Worm (Caenorhabditis elegans) whole organism, early embryonic: ENCODE data around the gene Y110A2AL.5.
A peak's percentile ranks its signal among the peaks of the same experiment; 100 is the strongest.

ENCODE experiments used
- B0310.2 ChIP-seq: sonication (generic microtip); optimal IDR thresholded peaks from 2 replicates; lab custom pipeline; 2016; ENCODE audit warnings: mild to moderate bottlenecking, missing genetic modification characterization, missing compliant biosample characterization
- F13C5.2 ChIP-seq: sonication (generic microtip); optimal IDR thresholded peaks from 2 replicates; lab custom pipeline; 2017; ENCODE audit warnings: mild to moderate bottlenecking, missing genetic modification characterization, inconsistent platforms, missing compliant biosample characterization
- aly-1 ChIP-seq: sonication (generic microtip); optimal IDR thresholded peaks from 2 replicates; lab custom pipeline; 2016; ENCODE audit warnings: missing genetic modification characterization, missing compliant biosample characterization
- ama-1 ChIP-seq: fragments of 150-350 bp; optimal IDR thresholded peaks from 2 replicates; lab custom pipeline; 2014
- ceh-13 ChIP-seq: fragments of 200-800 bp; sonication (Bioruptor generic); optimal IDR thresholded peaks from 2 replicates; lab custom pipeline; 2018; ENCODE audit warnings: mild to moderate bottlenecking, missing genetic modification characterization, missing compliant biosample characterization
- flt-1 ChIP-seq: fragments of 200-800 bp; sonication (Bioruptor generic); IDR thresholded peaks from 2 replicates; pipeline ENCODE4 v1.3.6; 2022; ENCODE audit warnings: missing genetic modification characterization, missing compliant biosample characterization
- hmbx-1 ChIP-seq: sonication (generic microtip); optimal IDR thresholded peaks from 2 replicates; lab custom pipeline; 2016; ENCODE audit warnings: mild to moderate bottlenecking, missing genetic modification characterization, missing compliant biosample characterization
- hmg-4 ChIP-seq: fragments of 200-800 bp; sonication (Bioruptor generic); optimal IDR thresholded peaks from 2 replicates; lab custom pipeline; 2018; ENCODE audit warnings: mild to moderate bottlenecking, missing genetic modification characterization, missing compliant biosample characterization
- tbx-11 ChIP-seq: fragments of 200-800 bp; sonication (Bioruptor generic); IDR thresholded peaks from 2 replicates; pipeline ENCODE4 v1.3.6; 2022; ENCODE audit warnings: missing genetic modification characterization, missing compliant biosample characterization
- tra-4 ChIP-seq: sonication (generic microtip); optimal IDR thresholded peaks from 2 replicates; lab custom pipeline; 2017; ENCODE audit warnings: missing genetic modification characterization, missing compliant biosample characterization

- no peak for TF ChIP-seq ama-1 (lab: Kevin White, UChicago)
- 0 out of 2 replicates have a peak, but pooled peaks have one; percentile 12 for TF ChIP-seq tbx-11 (GFP tag; lab: Robert Waterston, UW)
- peak; percentile 35 for TF ChIP-seq hmg-4 (GFP tag; lab: Kevin White, UChicago)
- TF ChIP-seq flt-1 (GFP tag; lab: Robert Waterston, UW): no peak
- TF ChIP-seq tra-4: no peak
- peak; percentile 1 for TF ChIP-seq hmbx-1 (tag; lab: Kevin White, UChicago)
- peak; percentile 40 for TF ChIP-seq aly-1 (tag; lab: Kevin White, UChicago)
- TF ChIP-seq ceh-13 (GFP tag; lab: Kevin White, UChicago): peak; percentile 7
- no peak for TF ChIP-seq F13C5.2
- no peak for TF ChIP-seq B0310.2
These were observed 4.2 kb upstream of the Y110A2AL.5 start for ce11 chrII:2859873-2860821.
